Worm (Caenorhabditis elegans) whole organism, L4 larva: ENCODE data around the gene pot-3.

Source experiments
- R02D3.7 ChIP-seq: fragments of 150-350 bp; sonication (generic microtip); optimal IDR thresholded peaks from 3 replicates; lab custom pipeline; 2014; ENCODE audit warnings: missing biosample characterization, missing genetic modification characterization
- Y105C5A.15 ChIP-seq: fragments of 200-800 bp; sonication (Bioruptor generic); IDR thresholded peaks from 2 replicates; pipeline ENCODE4 v1.3.6; 2022; ENCODE audit warnings: missing genetic modification characterization, missing compliant biosample characterization
- Y48G9A.11 ChIP-seq: fragments of 200-800 bp; sonication (Bioruptor generic); IDR thresholded peaks from 2 replicates; pipeline ENCODE4 v1.3.6; 2022; ENCODE audit warnings: missing genetic modification reagents, missing genetic modification characterization, missing compliant biosample characterization
- Y5F2A.4 ChIP-seq: fragments of 200-800 bp; sonication (Bioruptor generic); optimal IDR thresholded peaks from 2 replicates; lab custom pipeline; 2018; ENCODE audit warnings: mild to moderate bottlenecking, missing genetic modification characterization, missing compliant biosample characterization
- ZK546.5 ChIP-seq, 2 experiments: sonication (generic microtip); optimal IDR thresholded peaks; 2 replicates each; lab custom pipeline; 2017; ENCODE audit warnings: missing biosample characterization in 2 of 2, missing genetic modification characterization in 2 of 2
- aha-1 ChIP-seq: fragments of 150-350 bp; peaks from one replicate; lab custom pipeline; 2014; ENCODE audit warnings: missing biosample characterization, missing genetic modification characterization
- arid-1 ChIP-seq: fragments of 200-800 bp; sonication (Bioruptor generic); conservative IDR thresholded peaks from 2 replicates; pipeline ENCODE4 v1.3.6; 2022; ENCODE audit warnings: missing genetic modification reagents, missing genetic modification characterization, missing compliant biosample characterization
- ceh-20 ChIP-seq: fragments of 200-800 bp; sonication (Bioruptor generic); IDR thresholded peaks from 2 replicates; pipeline ENCODE4 v1.3.6; 2022; ENCODE audit warnings: missing genetic modification reagents, missing genetic modification characterization, missing compliant biosample characterization
- ceh-62 ChIP-seq: sonication (generic microtip); optimal IDR thresholded peaks from 2 replicates; lab custom pipeline; 2017; ENCODE audit warnings: missing biosample characterization, missing genetic modification characterization
- ceh-82 ChIP-seq: sonication (generic microtip); optimal IDR thresholded peaks from 2 replicates; lab custom pipeline; 2017; ENCODE audit warnings: missing biosample characterization, missing genetic modification characterization
- cey-2 ChIP-seq: sonication (generic microtip); optimal IDR thresholded peaks from 3 replicates; lab custom pipeline; 2017; ENCODE audit warnings: missing genetic modification characterization, mild to moderate bottlenecking, missing compliant biosample characterization, antibody characterized with exemption, borderline replicate concordance; ENCODE audit not compliant: insufficient read depth
- dmd-6 ChIP-seq: fragments of 200-800 bp; sonication (Bioruptor generic); IDR thresholded peaks from 2 replicates; pipeline ENCODE4 v1.3.6; 2022; ENCODE audit warnings: missing genetic modification reagents, missing genetic modification characterization, missing compliant biosample characterization
- dmd-8 ChIP-seq: fragments of 200-800 bp; sonication (Bioruptor generic); IDR thresholded peaks from 2 replicates; pipeline ENCODE4 v1.3.6; 2022; ENCODE audit warnings: missing genetic modification characterization, missing compliant biosample characterization
- duxl-1 ChIP-seq: sonication (generic microtip); optimal IDR thresholded peaks from 2 replicates; lab custom pipeline; 2016; ENCODE audit warnings: mild to moderate bottlenecking, missing genetic modification characterization, moderate library complexity, missing compliant biosample characterization; ENCODE audit not compliant: poor library complexity
- dve-1 ChIP-seq: sonication (generic microtip); optimal IDR thresholded peaks from 2 replicates; lab custom pipeline; 2017; ENCODE audit warnings: antibody characterized with exemption, mild to moderate bottlenecking, missing genetic modification characterization, missing compliant biosample characterization; ENCODE audit not compliant: insufficient read depth
- egl-27 ChIP-seq: sonication (generic microtip); optimal IDR thresholded peaks from 3 replicates; lab custom pipeline; 2017; ENCODE audit warnings: missing biosample characterization, missing genetic modification reagents, missing genetic modification characterization
- egl-43 ChIP-seq: fragments of 200-800 bp; sonication (Bioruptor generic); IDR thresholded peaks from 2 replicates; pipeline ENCODE4 v1.3.6; 2022; ENCODE audit warnings: missing genetic modification reagents, missing genetic modification characterization, missing compliant biosample characterization
- gei-8 ChIP-seq: fragments of 200-800 bp; sonication (Bioruptor generic); optimal IDR thresholded peaks from 2 replicates; lab custom pipeline; 2018; ENCODE audit warnings: mild to moderate bottlenecking, missing genetic modification characterization, missing compliant biosample characterization
- hlh-11 ChIP-seq: fragments of 200-800 bp; sonication (Bioruptor generic); optimal IDR thresholded peaks from 2 replicates; lab custom pipeline; 2018; ENCODE audit warnings: mild to moderate bottlenecking, missing genetic modification characterization, missing compliant biosample characterization
- hlh-30 ChIP-seq: sonication (generic microtip); optimal IDR thresholded peaks from 2 replicates; lab custom pipeline; 2017; ENCODE audit warnings: antibody characterized with exemption, mild to moderate bottlenecking, missing genetic modification characterization, missing compliant biosample characterization; ENCODE audit not compliant: insufficient read depth
- jun-1 ChIP-seq: fragments of 150-350 bp; optimal IDR thresholded peaks from 2 replicates; lab custom pipeline; 2014; ENCODE audit warnings: missing biosample characterization, missing genetic modification reagents, missing genetic modification characterization
- lim-7 ChIP-seq: fragments of 200-800 bp; sonication (Bioruptor generic); IDR thresholded peaks from 2 replicates; pipeline ENCODE4 v1.3.6; 2022; ENCODE audit warnings: missing genetic modification characterization, missing compliant biosample characterization
- lin-1 ChIP-seq: fragments of 200-800 bp; sonication (Bioruptor generic); IDR thresholded peaks from 2 replicates; pipeline ENCODE4 v1.3.6; 2022; ENCODE audit warnings: missing genetic modification reagents, missing genetic modification characterization, missing compliant biosample characterization
- madf-5 ChIP-seq, 2 experiments: fragments of 200-800 bp; sonication (Bioruptor generic); IDR thresholded peaks; 2 replicates each; pipeline ENCODE4 v1.3.6; 2022; ENCODE audit warnings: missing compliant biosample characterization in 2 of 2, missing genetic modification characterization in 2 of 2
- mdl-1 ChIP-seq, 2 experiments: fragments of 150-350 bp in 1 of 2; sonication (generic microtip) in 1 of 2; optimal IDR thresholded peaks; 2 replicates each; lab custom pipeline; 2014 to 2017; ENCODE audit warnings: missing biosample characterization in 2 of 2, missing genetic modification characterization in 2 of 2
- mdt-29 ChIP-seq: fragments of 200-800 bp; sonication (Bioruptor generic); IDR thresholded peaks from 2 replicates; pipeline ENCODE4 v1.3.6; 2022; ENCODE audit warnings: missing genetic modification reagents, missing genetic modification characterization, missing compliant biosample characterization
- mep-1 ChIP-seq: fragments of 150-350 bp; sonication (generic microtip); optimal IDR thresholded peaks from 3 replicates; lab custom pipeline; 2014; ENCODE audit warnings: missing biosample characterization, missing genetic modification characterization
- mes-2 ChIP-seq: sonication (generic microtip); optimal IDR thresholded peaks from 2 replicates; lab custom pipeline; 2016; ENCODE audit warnings: missing genotype, mild to moderate bottlenecking, missing genetic modification characterization, missing compliant biosample characterization; ENCODE audit not compliant: poor library complexity, severe bottlenecking
- nhr-102 ChIP-seq: sonication (generic microtip); optimal IDR thresholded peaks from 2 replicates; lab custom pipeline; 2016; ENCODE audit warnings: mild to moderate bottlenecking, missing genetic modification characterization, moderate library complexity, missing compliant biosample characterization
- nhr-237 ChIP-seq: sonication (generic microtip); optimal IDR thresholded peaks from 2 replicates; lab custom pipeline; 2017; ENCODE audit warnings: missing biosample characterization, missing genetic modification characterization
- nhr-25 ChIP-seq: sonication (generic microtip); optimal IDR thresholded peaks from 2 replicates; lab custom pipeline; 2017; ENCODE audit warnings: missing genetic modification characterization, mild to moderate bottlenecking, missing compliant biosample characterization, antibody characterized with exemption, moderate library complexity, borderline replicate concordance; ENCODE audit not compliant: insufficient read depth
- nhr-28 ChIP-seq: fragments of 150-350 bp; optimal IDR thresholded peaks from 2 replicates; lab custom pipeline; 2014; ENCODE audit warnings: missing biosample characterization, missing genetic modification characterization
- nhr-42 ChIP-seq: fragments of 200-800 bp; sonication (Bioruptor generic); IDR thresholded peaks from 2 replicates; pipeline ENCODE4 v1.3.6; 2022; ENCODE audit warnings: missing genetic modification characterization, missing compliant biosample characterization
- nhr-6 ChIP-seq: fragments of 150-350 bp; optimal IDR thresholded peaks from 2 replicates; lab custom pipeline; 2014; ENCODE audit warnings: missing biosample characterization, missing genetic modification characterization
- nhr-76 ChIP-seq: fragments of 150-350 bp; optimal IDR thresholded peaks from 2 replicates; lab custom pipeline; 2014; ENCODE audit warnings: missing biosample characterization, missing genetic modification characterization
- nhr-77 ChIP-seq: fragments of 150-350 bp; optimal IDR thresholded peaks from 2 replicates; lab custom pipeline; 2014; ENCODE audit warnings: missing biosample characterization, missing genetic modification characterization
- pha-4 ChIP-seq, 2 experiments: fragments of 150-350 bp in 1 of 2; fragments of 200-800 bp in 1 of 2; sonication (Bioruptor generic) in 1 of 2; IDR thresholded peaks in 1 of 2; optimal IDR thresholded peaks in 1 of 2; 2 replicates each; pipeline versions ENCODE4 v1.3.6 to Lab custom; 2014 to 2022; ENCODE audit warnings: missing genetic modification characterization in 2 of 2, missing genetic modification reagents in 2 of 2, missing biosample characterization in 1 of 2, missing compliant biosample characterization in 1 of 2
- php-3 ChIP-seq: fragments of 200-800 bp; sonication (Bioruptor generic); IDR thresholded peaks from 2 replicates; pipeline ENCODE4 v1.3.6; 2022; ENCODE audit warnings: missing genetic modification reagents, missing genetic modification characterization, missing compliant biosample characterization
- pqm-1 ChIP-seq: sonication (generic microtip); optimal IDR thresholded peaks from 2 replicates; lab custom pipeline; 2017; ENCODE audit warnings: missing biosample characterization, missing genetic modification characterization
- rbr-2 ChIP-seq: sonication (generic microtip); optimal IDR thresholded peaks from 2 replicates; lab custom pipeline; 2016; ENCODE audit warnings: missing genotype, missing genetic modification characterization, missing compliant biosample characterization
- unc-39 ChIP-seq: sonication (generic microtip); optimal IDR thresholded peaks from 2 replicates; lab custom pipeline; 2017; ENCODE audit warnings: missing biosample characterization, missing genetic modification characterization
- unc-62 ChIP-seq, 3 experiments: fragments of 150-350 bp in 1 of 3; sonication (generic microtip); optimal IDR thresholded peaks in 2 of 3; peaks in 1 of 3; 1 replicate in 1 of 3; 2 replicates in 2 of 3; lab custom pipeline; 2014 to 2017; ENCODE audit warnings: missing biosample characterization in 3 of 3, missing genetic modification characterization in 3 of 3, missing genetic modification reagents in 3 of 3, missing genotype in 1 of 3
- vab-7 ChIP-seq: fragments of 200-800 bp; sonication (Bioruptor generic); IDR thresholded peaks from 2 replicates; pipeline ENCODE4 v1.3.6; 2022; ENCODE audit warnings: missing genetic modification reagents, missing genetic modification characterization, missing compliant biosample characterization
- zfp-2 ChIP-seq: sonication (generic microtip); optimal IDR thresholded peaks from 2 replicates; lab custom pipeline; 2016; ENCODE audit warnings: mild to moderate bottlenecking, missing genetic modification characterization, missing compliant biosample characterization
- ztf-7 ChIP-seq: fragments of 150-350 bp; optimal IDR thresholded peaks from 2 replicates; lab custom pipeline; 2014; ENCODE audit warnings: missing biosample characterization, missing genetic modification characterization

Gene pot-3

ce11 chrIII:13780199-13780706 lies at the start of gene pot-3:
Gene pot-3 (plus strand): TSS chrIII:13780215.
- TF ChIP-seq arid-1 (GFP tag; lab: Robert Waterston, UW) (no peak), mes-2 (tag; lab: Kevin White, UChicago) (peak; percentile 45), ceh-20 (no peak), ztf-7 (tag; lab: Kevin White, UChicago) (no peak), mdl-1 (tag; optimal IDR thresholded peaks at IDR 0.05; lab: Kevin White, UChicago) (no peak), aha-1 (no peak), nhr-102 (tag; lab: Kevin White, UChicago) (no peak), lim-7 (GFP tag; lab: Robert Waterston, UW) (no peak), mdt-29 (GFP tag; lab: Robert Waterston, UW) (no peak), unc-62 (GFP tag; optimal IDR thresholded peaks at IDR 0.05 in 1 of 2; lab: Kevin White, UChicago) (peak in 1 of 2 experiments; percentile 79), unc-62 (tag; optimal IDR thresholded peaks at IDR 0.05; lab: Kevin White, UChicago) (no peak), nhr-237 (tag; lab: Kevin White, UChicago) (no peak), mep-1 (no peak), ZK546.5 (tag; optimal IDR thresholded peaks at IDR 0.05; lab: Kevin White, UChicago) (no peak), madf-5 (GFP tag; IDR thresholded peaks at IDR 0.05; lab: Robert Waterston, UW) (no peak), duxl-1 (tag; lab: Kevin White, UChicago) (peak; percentile 47), jun-1 (tag; lab: Kevin White, UChicago) (no peak), ceh-62 (tag; lab: Kevin White, UChicago) (no peak), unc-39 (tag; lab: Kevin White, UChicago) (no peak)
- TF ChIP-seq, all 104 proteins: peak for 3

DNA sequence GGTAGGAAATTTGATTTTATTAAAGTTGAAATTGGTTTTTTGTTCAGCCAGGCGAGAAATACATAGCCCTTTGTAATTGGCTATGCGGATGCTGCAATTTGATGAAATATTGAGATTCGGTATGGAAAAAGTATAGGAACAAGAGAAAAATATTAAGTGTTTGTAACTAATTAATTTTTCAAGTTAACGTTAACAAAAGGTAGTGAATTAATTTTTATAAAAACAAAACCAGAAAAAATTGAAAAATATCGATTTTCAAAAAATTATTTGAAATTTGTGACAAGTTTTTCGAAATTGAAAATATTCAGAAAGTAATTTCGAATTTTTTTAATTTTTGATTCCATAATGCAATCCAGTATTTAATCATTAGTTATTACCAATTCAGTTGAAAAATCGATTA lies 48.4 kb upstream of the pot-3 start, which contains the start of gene W06F12.2:
TSS of gene W06F12.2 (minus strand) at position 101 of the 400 bp plus-strand sequence.
- TF ChIP-seq unc-62 (GFP tag; optimal IDR thresholded peaks at IDR 0.05 in 1 of 2; lab: Kevin White, UChicago) = peak in 1 of 2 experiments; percentile 62
- no peak for TF ChIP-seq unc-62 (tag; optimal IDR thresholded peaks at IDR 0.05; lab: Kevin White, UChicago)
- no peak for TF ChIP-seq egl-43 (GFP tag; lab: Robert Waterston, UW)

ce11 chrIII:13732665-13733064 lies 47.4 kb upstream of the pot-3 start:
- TF ChIP-seq R02D3.7 (tag; lab: Kevin White, UChicago) (no peak), dve-1 (tag; lab: Kevin White, UChicago) (peak; percentile 69), nhr-28 (tag; lab: Kevin White, UChicago) (peak; percentile 12), Y105C5A.15 (GFP tag; lab: Robert Waterston, UW) (no peak), cey-2 (no peak), Y48G9A.11 (GFP tag; lab: Robert Waterston, UW) (no peak), pha-4 (GFP tag; IDR thresholded peaks at IDR 0.05; lab: Robert Waterston, UW) (no peak), pha-4 (tag; optimal IDR thresholded peaks at IDR 0.05; lab: Kevin White, UChicago) (peak; percentile 98), nhr-76 (tag; lab: Kevin White, UChicago) (no peak), lin-1 (GFP tag; lab: Robert Waterston, UW) (no peak), unc-62 (GFP tag; optimal IDR thresholded peaks at IDR 0.05 in 1 of 2; lab: Kevin White, UChicago) (peak in 1 of 2 experiments; percentile 8), unc-62 (tag; optimal IDR thresholded peaks at IDR 0.05; lab: Kevin White, UChicago) (no peak), php-3 (GFP tag; lab: Robert Waterston, UW) (no peak), rbr-2 (tag; lab: Kevin White, UChicago) (no peak), arid-1 (GFP tag; lab: Robert Waterston, UW) (no peak), zfp-2 (no peak), gei-8 (GFP tag; lab: Kevin White, UChicago) (no peak), nhr-77 (tag; lab: Kevin White, UChicago) (no peak), ceh-82 (tag; lab: Kevin White, UChicago) (no peak), hlh-11 (tag; lab: Kevin White, UChicago) (peak; percentile 57), mdl-1 (tag; optimal IDR thresholded peaks at IDR 0.05; lab: Kevin White, UChicago) (peak in 1 of 2 experiments; percentile 30), egl-27 (tag; lab: Kevin White, UChicago) (no peak), nhr-42 (GFP tag; lab: Robert Waterston, UW) (no peak), dmd-6 (GFP tag; lab: Robert Waterston, UW) (no peak), dmd-8 (GFP tag; lab: Robert Waterston, UW) (no peak), pqm-1 (tag; lab: Kevin White, UChicago) (no peak), nhr-6 (tag; lab: Kevin White, UChicago) (peak; percentile 33), hlh-30 (no peak), nhr-25 (tag; lab: Kevin White, UChicago) (no peak), Y5F2A.4 (GFP tag; lab: Kevin White, UChicago) (no peak), vab-7 (GFP tag; lab: Robert Waterston, UW) (no peak)
